Fruit fly (Drosophila melanogaster): ENCODE results near the gene SdhBL.

dm6 chrX:18848338-18849021 lies 45.8 kb upstream of the SdhBL start, which contains the start of gene shop:
- TF ChIP-seq Myc (optimal IDR thresholded peaks at IDR 0.05) (no peak), OdsH (GFP tag; optimal IDR thresholded peaks at IDR 0.05) (peak; percentile 80), Vsx2 (GFP tag; optimal IDR thresholded peaks at IDR 0.05; ENCODE audit: partially characterized antibody) (no peak), fru (GFP tag; optimal IDR thresholded peaks at IDR 0.05) (peak; percentile 86), HLH106 (tag; optimal IDR thresholded peaks at IDR 0.05) (peak; percentile 89)
